Fruit fly (Drosophila melanogaster) whole organism, adult: ENCODE measurements around the gene Paics.

Experiments
- CG14711 ChIP-seq: fragments of 200-800 bp; sonication (Bioruptor generic); optimal IDR thresholded peaks from 2 replicates; lab custom pipeline; 2018; ENCODE audit warnings: missing biosample characterization, mild to moderate bottlenecking, missing genetic modification characterization, moderate library complexity
- CG33017 ChIP-seq: fragments of 200-800 bp; sonication (Bioruptor generic); optimal IDR thresholded peaks from 2 replicates; lab custom pipeline; 2018; ENCODE audit warnings: missing biosample characterization, mild to moderate bottlenecking, missing genetic modification characterization, moderate library complexity
- bab1 ChIP-seq: fragments of 200-800 bp; sonication (Bioruptor generic); optimal IDR thresholded peaks from 3 replicates; lab custom pipeline; 2019; ENCODE audit warnings: missing biosample characterization, mild to moderate bottlenecking, missing genetic modification characterization, moderate library complexity
- pad ChIP-seq: fragments of 200-800 bp; sonication (Bioruptor generic); optimal IDR thresholded peaks from 3 replicates; lab custom pipeline; 2017; ENCODE audit warnings: missing biosample characterization, missing genetic modification characterization, mild to moderate bottlenecking, moderate library complexity, missing genetic modification reagents

dm6 chrX:12745117-12745516 lies 15.3 kb downstream of the Paics start:
- TF ChIP-seq CG33017 (tag; lab: Kevin White, UChicago) (no peak), CG14711 (tag; lab: Kevin White, UChicago) (no peak), pad (GFP tag; lab: Kevin White, UChicago) (no peak), bab1 (GFP tag; lab: Kevin White, UChicago) (no peak)
